Fruit fly (Drosophila melanogaster): Measurements from ENCODE around the gene mfrn.

DNA sequence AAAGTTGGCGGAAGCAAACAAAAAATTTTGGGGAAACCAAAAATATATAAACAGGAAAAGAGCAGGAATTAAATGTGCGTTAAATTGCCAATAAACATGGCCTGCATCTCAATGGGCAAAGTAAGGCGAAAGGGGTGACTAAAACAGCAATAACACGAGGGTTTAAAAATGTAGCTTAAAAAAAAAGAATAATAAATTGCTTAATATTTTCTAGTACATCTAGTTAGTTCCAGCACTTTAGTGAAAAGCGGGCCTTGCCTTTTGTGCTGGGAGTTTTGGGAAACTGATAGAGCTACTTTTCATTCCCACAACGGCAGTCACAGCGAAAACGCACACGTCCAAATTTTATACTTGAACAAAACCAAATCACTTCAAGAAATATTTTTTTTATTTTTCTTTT is 35.7 kb downstream of the mfrn start, which contains the start of gene mil:
- no peak for TF ChIP-seq CG17806 (tag; optimal IDR thresholded peaks at IDR 0.05)
- TF ChIP-seq CG12605 (GFP tag; IDR thresholded peaks at IDR 0.05) = no peak
- no peak for TF ChIP-seq Snoo (tag; optimal IDR thresholded peaks at IDR 0.05)
- no peak for TF ChIP-seq CG13204 (GFP tag; optimal IDR thresholded peaks at IDR 0.05)
- TF ChIP-seq CG32121 (GFP tag; IDR thresholded peaks at IDR 0.05) = no peak
- TF ChIP-seq gl (tag; optimal IDR thresholded peaks at IDR 0.05) = no peak
- TF ChIP-seq CG34367 (tag; optimal IDR thresholded peaks at IDR 0.05) = no peak
- TF ChIP-seq Ets98B (GFP tag; IDR thresholded peaks at IDR 0.05) = no peak
- no peak for TF ChIP-seq CG4496 (GFP tag; IDR thresholded peaks at IDR 0.05)
- no peak for TF ChIP-seq CG8159 (tag; optimal IDR thresholded peaks at IDR 0.05)
- TF ChIP-seq fd96Ca (GFP tag; IDR thresholded peaks at IDR 0.05) = no peak
- no peak for TF ChIP-seq Pif1A (GFP tag; optimal IDR thresholded peaks at IDR 0.05)
- TF ChIP-seq CG9948 (tag; optimal IDR thresholded peaks at IDR 0.05) = no peak
